Worm (Caenorhabditis elegans): Measurements from ENCODE around the gene tbc-9.
"Not testable (repeated sequence)": the region's sequence is repeated elsewhere in the genome, so short reads cannot be mapped to it uniquely, and the experiment has no call there.

Gene tbc-9

ce11 chrIV:13487596-13487995 lies 15.1 kb downstream of the tbc-9 start:
- TF ChIP-seq him-1 (tag; optimal IDR thresholded peaks at IDR 0.05) = no peak
- no peak for TF ChIP-seq W03F9.2 (tag; optimal IDR thresholded peaks at IDR 0.05)
- TF ChIP-seq dao-5 (tag; optimal IDR thresholded peaks at IDR 0.05) = no peak

ce11 chrIV:13487019-13487418 lies 15.6 kb downstream of the tbc-9 start:
- no peak for TF ChIP-seq dao-5 (tag; optimal IDR thresholded peaks at IDR 0.05)
- no peak for TF ChIP-seq W03F9.2 (tag; optimal IDR thresholded peaks at IDR 0.05)
- no peak for TF ChIP-seq him-1 (tag; optimal IDR thresholded peaks at IDR 0.05)

ce11 chrIV:13483596-13483995 lies 19.1 kb downstream of the tbc-9 start:
- TF ChIP-seq W03F9.2 (tag; optimal IDR thresholded peaks at IDR 0.05) = no peak
- TF ChIP-seq him-1 (tag; optimal IDR thresholded peaks at IDR 0.05) = no peak
- no peak for TF ChIP-seq dao-5 (tag; optimal IDR thresholded peaks at IDR 0.05)

ce11 chrIV:13482469-13482868 lies 20.2 kb downstream of the tbc-9 start, which contains the start of gene Y38H8A.1:
Gene Y38H8A.1, plus strand, starts transcription at chrIV:13482769.
- no peak for TF ChIP-seq W03F9.2 (tag; optimal IDR thresholded peaks at IDR 0.05)
- TF ChIP-seq dao-5 (tag; optimal IDR thresholded peaks at IDR 0.05) = no peak
- no peak for TF ChIP-seq him-1 (tag; optimal IDR thresholded peaks at IDR 0.05)

ce11 chrIV:13474132-13474531 lies 28.5 kb downstream of the tbc-9 start, which contains the start of gene Y38H8A.2:
Gene Y38H8A.2, plus strand, starts transcription at chrIV:13474432.
- no peak for TF ChIP-seq him-1 (tag; optimal IDR thresholded peaks at IDR 0.05)
- TF ChIP-seq W03F9.2 (tag; optimal IDR thresholded peaks at IDR 0.05) = no peak

- TF ChIP-seq W03F9.2 (tag; optimal IDR thresholded peaks at IDR 0.05) (no peak), him-1 (tag; optimal IDR thresholded peaks at IDR 0.05) (no peak), dao-5 (tag; optimal IDR thresholded peaks at IDR 0.05) (no peak)
Observed at ce11 chrIV:13472011-13472410, 30.6 kb downstream of the tbc-9 start, which contains the start of the genes ttbk-8.1 and Y38H8A.4. Gene ttbk-8.1, plus strand, starts transcription at chrIV:13472311. Gene Y38H8A.4, minus strand, starts transcription at chrIV:13472376.

- TF ChIP-seq W03F9.2 (tag; optimal IDR thresholded peaks at IDR 0.05) (no peak), dao-5 (tag; optimal IDR thresholded peaks at IDR 0.05) (no peak), him-1 (tag; optimal IDR thresholded peaks at IDR 0.05) (no peak)
Observed at ce11 chrIV:13465797-13466196, 36.9 kb downstream of the tbc-9 start, which contains the start of gene fezf-1. Gene fezf-1, plus strand, starts transcription at chrIV:13466097.

- TF ChIP-seq him-1 (tag; optimal IDR thresholded peaks at IDR 0.05) = no peak
Observed at ce11 chrIV:13460876-13461275, 41.8 kb downstream of the tbc-9 start, which contains the start of gene Y38H8A.12. Gene Y38H8A.12, minus strand, starts transcription at chrIV:13460976.

ce11 chrIV:13458237-13458636 lies 44.4 kb downstream of the tbc-9 start:
- no peak for TF ChIP-seq dao-5 (tag; optimal IDR thresholded peaks at IDR 0.05)
- no peak for TF ChIP-seq W03F9.2 (tag; optimal IDR thresholded peaks at IDR 0.05)
- TF ChIP-seq him-1 (tag; optimal IDR thresholded peaks at IDR 0.05) = no peak

- no peak for TF ChIP-seq him-1 (tag; optimal IDR thresholded peaks at IDR 0.05)
- TF ChIP-seq W03F9.2 (tag; optimal IDR thresholded peaks at IDR 0.05) = no peak
Observed at ce11 chrIV:13456893-13457292, 45.8 kb downstream of the tbc-9 start.

- TF ChIP-seq W03F9.2, dao-5, him-1 (tag; optimal IDR thresholded peaks at IDR 0.05): not testable (repeated sequence)
Observed at ce11 chrIV:13455200-13455599, 47.5 kb downstream of the tbc-9 start, which contains the start of gene Y38H8A.7. Gene Y38H8A.7, plus strand, starts transcription at chrIV:13455500.

- TF ChIP-seq W03F9.2 (tag; optimal IDR thresholded peaks at IDR 0.05) (no peak), dao-5 (tag; optimal IDR thresholded peaks at IDR 0.05) (no peak), him-1 (tag; optimal IDR thresholded peaks at IDR 0.05) (no peak)
Observed at ce11 chrIV:13454698-13455097, 48.0 kb downstream of the tbc-9 start, which contains the start of gene uso-1. Gene uso-1, minus strand, starts transcription at chrIV:13454798.

- TF ChIP-seq dao-5 (tag; optimal IDR thresholded peaks at IDR 0.05) = no peak
- TF ChIP-seq W03F9.2 (tag; optimal IDR thresholded peaks at IDR 0.05) = no peak
- no peak for TF ChIP-seq him-1 (tag; optimal IDR thresholded peaks at IDR 0.05)
Observed at ce11 chrIV:13453509-13453908, 49.1 kb downstream of the tbc-9 start.

- TF ChIP-seq W03F9.2 (tag; optimal IDR thresholded peaks at IDR 0.05) (no peak), dao-5 (tag; optimal IDR thresholded peaks at IDR 0.05) (no peak), him-1 (tag; optimal IDR thresholded peaks at IDR 0.05) (no peak)
Observed at ce11 chrIV:13450740-13451139, 51.9 kb downstream of the tbc-9 start.

- no peak for TF ChIP-seq dao-5 (tag; optimal IDR thresholded peaks at IDR 0.05)
- TF ChIP-seq him-1 (tag; optimal IDR thresholded peaks at IDR 0.05) = no peak
- no peak for TF ChIP-seq W03F9.2 (tag; optimal IDR thresholded peaks at IDR 0.05)
Observed at ce11 chrIV:13445275-13445674, 57.4 kb downstream of the tbc-9 start, which contains the start of gene mam-3. Gene mam-3, minus strand, starts transcription at chrIV:13445375.

Data from whole organism, L4/young adult.